Worm (Caenorhabditis elegans) whole organism, dauer: ENCODE results near the gene lev-9.

Source experiments
- unc-62 ChIP-seq: sonication (generic microtip); optimal IDR thresholded peaks from 2 replicates; lab custom pipeline; 2017; ENCODE audit warnings: missing biosample characterization, missing genetic modification reagents, missing genetic modification characterization

lev-9 gene

ce11 chrX:6292143-6292542 lies 611 bp upstream of the lev-9 start:
- no peak for TF ChIP-seq unc-62 (GFP tag; lab: Kevin White, UChicago)

ce11 chrX:6289038-6289437 lies 2.5 kb downstream of the lev-9 start:
- TF ChIP-seq unc-62 (GFP tag; lab: Kevin White, UChicago) = no peak

DNA sequence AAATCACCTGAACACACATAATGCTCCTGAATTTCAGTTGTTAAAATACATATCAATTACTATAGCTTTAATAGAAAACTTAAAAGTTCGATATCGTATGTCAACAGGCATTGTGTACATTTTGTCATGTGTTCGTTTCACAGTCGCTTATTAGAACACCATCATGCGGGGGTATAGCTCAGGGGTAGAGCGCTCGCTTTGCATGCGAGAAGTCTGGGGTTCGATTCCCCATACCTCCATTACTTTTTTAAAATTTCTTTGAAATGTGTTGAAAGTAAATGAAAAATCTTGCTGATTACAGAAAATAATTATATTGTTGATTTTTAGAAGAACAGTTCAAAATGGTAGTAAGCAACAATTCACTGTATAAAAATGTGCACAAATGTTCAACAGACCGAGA lies 5.4 kb downstream of the lev-9 start:
- TF ChIP-seq unc-62 (GFP tag; lab: Kevin White, UChicago) = no peak

DNA sequence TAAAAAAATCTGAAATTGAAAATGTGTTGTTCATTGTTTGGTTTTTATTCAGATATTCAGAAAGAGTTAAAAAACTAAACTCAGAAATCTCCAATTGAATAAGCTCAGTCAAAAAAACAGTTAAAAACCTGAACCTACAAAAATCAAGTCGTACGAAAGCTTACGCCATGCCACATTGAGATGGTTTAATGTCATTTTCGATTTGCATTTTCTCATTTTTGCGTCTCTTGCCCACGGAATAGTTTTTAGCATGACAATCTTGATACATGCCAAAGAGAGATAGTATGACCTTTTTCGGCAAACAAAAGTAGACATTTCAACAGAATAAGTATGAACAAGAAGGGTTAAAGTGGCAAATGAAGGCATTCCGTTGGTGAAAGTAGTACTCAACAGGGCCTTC lies 10.5 kb downstream of the lev-9 start:
- TF ChIP-seq unc-62 (GFP tag; lab: Kevin White, UChicago) = no peak

DNA sequence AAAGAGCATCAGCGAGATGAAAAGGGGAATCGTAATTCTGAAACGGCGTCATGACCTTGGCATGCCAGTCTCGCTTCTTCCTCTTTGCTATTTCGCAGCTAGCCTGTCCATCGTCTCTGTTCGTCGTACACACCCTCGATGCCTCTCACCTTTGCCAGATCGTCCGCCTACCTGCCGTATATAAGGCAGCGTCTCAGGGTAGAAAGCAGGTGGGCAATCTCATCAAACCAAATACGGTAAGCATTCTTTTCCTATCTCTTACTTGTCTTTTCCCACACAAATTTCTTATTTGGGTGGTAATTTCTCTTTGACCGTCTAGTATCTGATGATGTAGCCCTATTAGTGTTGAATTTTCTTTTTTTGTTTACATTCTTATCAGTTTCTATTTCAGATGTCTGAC lies 11.9 kb downstream of the lev-9 start, which contains the start of gene col-166:
Gene col-166 (plus strand): TSS at position 392 of the 400 bp plus-strand sequence.
- TF ChIP-seq unc-62 (GFP tag; lab: Kevin White, UChicago) = no peak

DNA sequence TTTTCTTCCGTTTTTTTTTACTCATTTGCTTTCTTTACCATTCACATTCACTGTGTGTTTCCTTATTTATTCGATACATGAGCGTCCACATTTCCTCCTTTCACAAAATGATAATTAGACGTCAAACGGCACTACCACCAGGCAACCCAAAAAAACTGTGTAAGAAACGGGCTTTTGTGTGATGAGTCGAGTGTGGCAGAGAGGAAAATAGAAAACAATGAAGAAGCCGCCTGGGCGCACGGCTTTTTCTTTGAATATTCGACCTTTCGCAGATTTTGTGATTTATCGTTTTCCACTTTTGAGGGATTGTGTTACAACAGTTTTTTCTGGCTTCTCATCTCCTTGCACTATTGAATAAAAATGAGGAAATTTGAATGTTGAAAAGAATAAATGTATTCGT lies 13.2 kb downstream of the lev-9 start:
- no peak for TF ChIP-seq unc-62 (GFP tag; lab: Kevin White, UChicago)

ce11 chrX:6277252-6277651 lies 14.3 kb downstream of the lev-9 start:
- TF ChIP-seq unc-62 (GFP tag; lab: Kevin White, UChicago) = no peak

DNA sequence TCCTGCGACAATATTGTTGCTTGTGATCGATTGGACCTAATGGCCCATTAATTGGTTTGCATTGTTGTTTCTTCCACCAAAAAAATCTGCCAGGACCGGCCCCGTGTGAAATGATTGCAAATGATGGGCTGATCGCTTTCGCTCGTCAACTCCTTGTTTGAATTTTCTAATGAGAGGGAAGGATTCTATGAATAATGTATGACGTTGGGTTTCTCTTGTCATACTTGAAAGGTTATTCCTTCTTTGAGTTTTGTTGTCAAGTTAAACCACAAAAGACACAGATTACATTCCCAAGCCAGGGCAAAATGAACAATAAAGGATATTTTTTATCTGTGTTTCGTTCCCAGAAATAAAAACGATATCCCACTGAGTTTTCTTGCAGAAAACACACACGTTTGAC lies 14.8 kb downstream of the lev-9 start:
- TF ChIP-seq unc-62 (GFP tag; lab: Kevin White, UChicago) = no peak

- TF ChIP-seq unc-62 (GFP tag; lab: Kevin White, UChicago) = no peak
Observed at ce11 chrX:6275343-6275742, 16.2 kb downstream of the lev-9 start.

- no peak for TF ChIP-seq unc-62 (GFP tag; lab: Kevin White, UChicago)
Observed at ce11 chrX:6274270-6274669, 17.3 kb downstream of the lev-9 start.

DNA sequence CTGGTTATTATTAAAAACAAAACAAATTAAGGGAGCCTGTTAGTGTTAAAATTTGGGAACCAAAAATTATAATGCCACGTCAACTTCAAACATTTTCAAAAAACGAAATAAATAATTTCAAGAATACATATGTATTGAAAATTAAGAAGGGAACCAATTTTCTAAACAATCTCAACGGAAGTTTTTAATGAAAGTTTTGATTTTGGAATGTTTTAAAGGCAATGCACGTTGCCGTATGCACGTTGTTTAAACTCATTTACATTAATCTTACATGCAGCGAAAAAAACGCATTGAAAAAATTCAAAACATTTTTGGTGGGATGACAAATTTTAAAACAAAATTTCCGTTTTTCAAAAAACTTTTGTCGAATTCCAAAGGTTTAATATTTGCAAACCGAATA lies 17.8 kb downstream of the lev-9 start:
- TF ChIP-seq unc-62 (GFP tag; lab: Kevin White, UChicago) = no peak

DNA sequence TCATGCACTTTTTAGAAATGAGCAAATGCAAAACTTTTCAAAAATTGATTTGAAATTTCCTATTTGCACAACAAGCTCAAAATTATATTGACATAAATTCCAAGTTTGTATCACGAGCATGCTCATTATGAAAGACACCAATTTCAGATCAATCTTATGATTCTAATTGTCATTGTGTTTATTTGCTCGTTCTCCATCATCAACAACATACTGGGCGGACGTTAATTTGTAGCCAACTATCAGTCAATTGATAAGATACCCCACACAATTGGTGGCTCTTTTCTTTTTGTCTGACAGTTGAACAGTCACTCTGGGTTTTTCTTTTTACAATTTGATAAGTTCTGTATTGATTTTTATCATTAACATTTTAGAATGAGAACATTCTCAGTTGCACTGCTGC lies 19.8 kb downstream of the lev-9 start, which contains the start of gene lro-1:
Gene lro-1 (plus strand): TSS at position 372 of the 400 bp plus-strand sequence.
- TF ChIP-seq unc-62 (GFP tag; lab: Kevin White, UChicago) = no peak

DNA sequence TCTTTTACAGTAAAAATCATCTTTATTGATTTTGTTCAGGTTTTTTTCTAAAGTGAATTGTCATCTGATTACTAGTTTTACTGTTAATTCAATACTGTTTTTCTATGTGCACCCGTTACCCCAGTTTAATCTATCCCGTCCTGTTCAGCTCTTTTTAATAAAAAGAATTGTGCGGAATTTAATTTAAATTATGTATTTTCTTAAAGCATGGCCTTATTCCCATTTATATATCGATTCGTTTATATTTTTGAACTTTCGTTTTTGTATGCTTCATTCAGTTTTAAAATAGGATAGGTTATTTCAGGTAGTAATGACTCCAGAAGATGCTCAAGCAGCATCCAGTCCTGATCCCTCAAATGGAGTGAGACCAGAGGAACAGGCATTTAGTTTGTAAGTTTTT lies 24.8 kb downstream of the lev-9 start, which contains the start of gene W05H9.2:
Gene W05H9.2 (plus strand): TSS at position 301 of the 400 bp plus-strand sequence.
- TF ChIP-seq unc-62 (GFP tag; lab: Kevin White, UChicago) = no peak

DNA sequence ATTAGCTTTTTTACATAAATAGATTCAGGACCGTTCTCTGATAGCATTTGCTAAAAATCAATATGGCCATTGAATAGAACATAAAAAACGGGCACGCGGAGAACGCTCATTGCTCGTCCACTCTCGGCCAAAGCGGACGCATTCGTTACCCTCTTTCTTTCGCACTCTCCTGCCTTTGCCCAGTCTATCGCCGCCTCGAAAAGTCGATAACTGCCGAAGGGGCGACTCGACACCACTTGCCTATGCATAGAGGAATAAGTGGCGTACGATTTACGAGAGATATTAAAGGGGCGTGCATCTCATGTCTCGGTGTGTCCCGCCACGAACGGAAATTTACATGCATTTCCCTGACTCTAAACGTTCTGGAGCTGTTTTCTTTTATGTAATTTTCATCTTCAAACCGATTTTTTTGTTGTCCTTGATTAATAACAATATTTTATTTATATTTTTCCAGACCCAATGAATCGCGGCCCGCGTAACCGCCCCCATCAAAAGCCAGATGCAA lies 28.3 kb downstream of the lev-9 start, which contains the start of gene W05H9.4:
Gene W05H9.4 (plus strand): TSS at position 455 of the 505 bp plus-strand sequence.
- TF ChIP-seq unc-62 (GFP tag; lab: Kevin White, UChicago) = no peak

- no peak for TF ChIP-seq unc-62 (GFP tag; lab: Kevin White, UChicago)
Observed at ce11 chrX:6259081-6259480, 32.5 kb downstream of the lev-9 start.

DNA sequence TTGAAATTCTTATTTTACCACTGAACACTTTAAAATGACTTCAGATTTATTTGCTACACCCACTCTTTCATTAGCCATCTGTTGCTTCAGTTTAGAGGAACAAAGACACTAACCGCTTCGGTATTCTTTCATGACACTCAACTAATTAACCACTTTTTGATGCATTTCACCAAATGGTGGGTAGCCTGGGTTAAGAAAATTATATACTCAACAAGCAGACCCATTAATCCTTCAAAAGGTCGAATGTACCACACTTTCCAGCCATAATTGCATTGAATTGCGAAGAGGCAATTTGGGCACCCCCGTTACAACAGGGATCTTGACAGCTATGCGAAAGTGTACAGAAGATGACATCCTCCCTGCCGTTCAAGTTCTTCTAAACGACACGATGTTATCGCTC lies 33.1 kb downstream of the lev-9 start:
- TF ChIP-seq unc-62 (GFP tag; lab: Kevin White, UChicago) = no peak

- TF ChIP-seq unc-62 (GFP tag; lab: Kevin White, UChicago) = no peak
Observed at ce11 chrX:6256969-6257368, 34.6 kb downstream of the lev-9 start.

ce11 chrX:6256430-6256829 lies 35.1 kb downstream of the lev-9 start:
- no peak for TF ChIP-seq unc-62 (GFP tag; lab: Kevin White, UChicago)
